Worm (Caenorhabditis elegans): ENCODE results near the gene nas-31.

ce11 chrV:10941150-10941549 lies 19.5 kb upstream of the nas-31 start, which contains the start of gene F17C11.26:
- TF ChIP-seq unc-62 (GFP tag; optimal IDR thresholded peaks at IDR 0.05) (no peak), nhr-28 (tag; optimal IDR thresholded peaks at IDR 0.05) (no peak), nhr-76 (tag; optimal IDR thresholded peaks at IDR 0.05) (no peak), mep-1 (tag; optimal IDR thresholded peaks at IDR 0.05) (no peak), cnd-1 (tag; optimal IDR thresholded peaks at IDR 0.05) (no peak), ces-1 (GFP tag; optimal IDR thresholded peaks at IDR 0.05) (no peak), ceh-39 (tag; optimal IDR thresholded peaks at IDR 0.05) (no peak), lsy-2 (tag; optimal IDR thresholded peaks at IDR 0.05) (no peak), sptf-1 (tag; optimal IDR thresholded peaks at IDR 0.05) (no peak), nhr-237 (tag; optimal IDR thresholded peaks at IDR 0.05) (no peak)
